Fruit fly (Drosophila melanogaster) whole organism, embryonic: ENCODE results near the gene PH4alphaSG2.

Experiments used
- Atf6 ChIP-seq: fragments of 200-800 bp; sonication (Bioruptor generic); IDR thresholded peaks from 2 replicates; pipeline ENCODE4 v1.3.6; 2022; ENCODE audit warnings: missing biosample characterization, missing genetic modification characterization
- CG1024 ChIP-seq: fragments of 200-800 bp; sonication (Bioruptor generic); IDR thresholded peaks from 2 replicates; pipeline ENCODE4 v1.3.6; 2022; ENCODE audit warnings: missing biosample characterization, missing genetic modification characterization
- CG10565 ChIP-seq: fragments of 200-800 bp; sonication (Bioruptor generic); optimal IDR thresholded peaks from 3 replicates; lab custom pipeline; 2016; ENCODE audit warnings: missing biosample characterization, mild to moderate bottlenecking, missing genetic modification characterization
- CG12104 ChIP-seq: fragments of 200-800 bp; sonication (Bioruptor generic); optimal IDR thresholded peaks from 3 replicates; lab custom pipeline; 2016; ENCODE audit warnings: missing biosample characterization, missing genetic modification characterization
- CG13123 ChIP-seq: fragments of 200-800 bp; sonication (Bioruptor generic); optimal IDR thresholded peaks from 2 replicates; lab custom pipeline; 2016; ENCODE audit warnings: missing biosample characterization, missing genetic modification characterization
- CG14667 ChIP-seq: fragments of 200-800 bp; sonication (Bioruptor generic); IDR thresholded peaks from 2 replicates; pipeline ENCODE4 v1.3.6; 2022; ENCODE audit warnings: missing biosample characterization, missing genetic modification characterization
- CG15011 ChIP-seq: fragments of 200-800 bp; sonication (Bioruptor generic); optimal IDR thresholded peaks from 3 replicates; lab custom pipeline; 2018; ENCODE audit warnings: missing biosample characterization, mild to moderate bottlenecking, missing genetic modification characterization
- CG15073 ChIP-seq: fragments of 200-800 bp; sonication (Bioruptor generic); optimal IDR thresholded peaks from 2 replicates; lab custom pipeline; 2016; ENCODE audit warnings: missing biosample characterization, missing genetic modification characterization
- CG17359 ChIP-seq: fragments of 200-800 bp; sonication (Bioruptor generic); optimal IDR thresholded peaks from 3 replicates; lab custom pipeline; 2018; ENCODE audit warnings: missing biosample characterization, mild to moderate bottlenecking, missing genetic modification characterization, moderate library complexity
- CG17829 ChIP-seq: fragments of 200-800 bp; optimal IDR thresholded peaks from 2 replicates; lab custom pipeline; 2019; ENCODE audit warnings: missing biosample characterization, mild to moderate bottlenecking, missing genetic modification characterization, moderate library complexity
- CG17912 ChIP-seq: fragments of 200-800 bp; sonication (Bioruptor generic); optimal IDR thresholded peaks from 2 replicates; lab custom pipeline; 2018; ENCODE audit warnings: missing biosample characterization, mild to moderate bottlenecking, missing genetic modification characterization
- CG30403 ChIP-seq: fragments of 200-800 bp; sonication (Bioruptor generic); optimal IDR thresholded peaks from 3 replicates; lab custom pipeline; 2016; ENCODE audit warnings: missing biosample characterization, missing genetic modification characterization
- CG3065 ChIP-seq: fragments of 200-800 bp; sonication (Bioruptor generic); optimal IDR thresholded peaks from 2 replicates; lab custom pipeline; 2016; ENCODE audit warnings: missing biosample characterization, missing genetic modification characterization
- CG34376 ChIP-seq: fragments of 200-800 bp; sonication (Bioruptor generic); optimal IDR thresholded peaks from 2 replicates; lab custom pipeline; 2018; ENCODE audit warnings: missing biosample characterization, mild to moderate bottlenecking, missing genetic modification characterization
- CG3726 ChIP-seq: fragments of 200-800 bp; sonication (Bioruptor generic); IDR thresholded peaks from 3 replicates; pipeline ENCODE4, ENCODE4 v1.3.6; 2022; ENCODE audit warnings: missing biosample characterization, missing genetic modification characterization
- CG4730 ChIP-seq: fragments of 200-800 bp; sonication (Bioruptor generic); IDR thresholded peaks from 2 replicates; pipeline ENCODE4 v1.3.6; 2022; ENCODE audit warnings: missing biosample characterization, missing genetic modification characterization
- CG6854 ChIP-seq: fragments of 200-800 bp; sonication (Bioruptor generic); optimal IDR thresholded peaks from 3 replicates; lab custom pipeline; 2017; ENCODE audit warnings: missing biosample characterization, mild to moderate bottlenecking, missing genetic modification characterization
- CG8478 ChIP-seq: fragments of >200 bp; optimal IDR thresholded peaks from 2 replicates; lab custom pipeline; 2018
- CG9727 ChIP-seq: fragments of 200-800 bp; sonication (Bioruptor generic); optimal IDR thresholded peaks from 3 replicates; lab custom pipeline; 2017; ENCODE audit warnings: missing biosample characterization, mild to moderate bottlenecking, missing genetic modification characterization
- Doc2 ChIP-seq: fragments of 200-800 bp; sonication (Bioruptor generic); IDR thresholded peaks from 2 replicates; pipeline ENCODE4 v1.3.6; 2022; ENCODE audit warnings: missing biosample characterization, missing genetic modification characterization
- Doc3 ChIP-seq: fragments of 200-800 bp; sonication (Bioruptor generic); IDR thresholded peaks from 3 replicates; pipeline ENCODE4 v1.3.6; 2022; ENCODE audit warnings: missing biosample characterization, missing genetic modification characterization; ENCODE audit not compliant: partially characterized antibody
- E2f1 ChIP-seq: fragments of 200-800 bp; sonication (Bioruptor generic); IDR thresholded peaks from 2 replicates; pipeline ENCODE4 v1.3.6; 2022; ENCODE audit warnings: missing biosample characterization, missing genetic modification characterization
- ERR ChIP-seq: fragments of 200-800 bp; sonication (Bioruptor generic); optimal IDR thresholded peaks from 2 replicates; lab custom pipeline; 2016; ENCODE audit warnings: missing biosample characterization, missing genetic modification characterization
- Fer2 ChIP-seq: fragments of 200-800 bp; sonication (Bioruptor generic); optimal IDR thresholded peaks from 2 replicates; lab custom pipeline; 2018; ENCODE audit warnings: missing biosample characterization, mild to moderate bottlenecking, missing genetic modification characterization, moderate library complexity
- GATAe ChIP-seq: fragments of 200-800 bp; sonication (Bioruptor generic); conservative IDR thresholded peaks from 2 replicates; pipeline ENCODE4 v1.3.6; 2022; ENCODE audit warnings: missing biosample characterization, missing genetic modification characterization
- HLH4C ChIP-seq: fragments of 200-800 bp; sonication (Bioruptor generic); IDR thresholded peaks from 3 replicates; pipeline ENCODE4 v1.3.6; 2022; ENCODE audit warnings: missing biosample characterization, missing genetic modification characterization; ENCODE audit not compliant: partially characterized antibody
- Hr39 ChIP-seq: fragments of >200 bp; optimal IDR thresholded peaks from 2 replicates; lab custom pipeline; 2017
- Jarid2 ChIP-seq: fragments of 200-800 bp; sonication (Bioruptor generic); optimal IDR thresholded peaks from 3 replicates; lab custom pipeline; 2017; ENCODE audit warnings: mild to moderate bottlenecking, missing biosample characterization, missing genetic modification reagents, missing genetic modification characterization
- Lpt ChIP-seq: fragments of >200 bp; optimal IDR thresholded peaks from 2 replicates; lab custom pipeline; 2018; ENCODE audit warnings: missing biosample characterization, missing genetic modification characterization
- MBD-R2 ChIP-seq: fragments of 200-800 bp; sonication (Bioruptor generic); IDR thresholded peaks from 2 replicates; pipeline ENCODE4 v1.3.6; 2022; ENCODE audit warnings: missing biosample characterization, missing genetic modification characterization
- Pdp1 ChIP-seq, 2 experiments: fragments of 200-800 bp; sonication (Bioruptor generic); optimal IDR thresholded peaks; 3 replicates each; lab custom pipeline; 2016; ENCODE audit warnings: missing biosample characterization in 2 of 2, missing genetic modification characterization in 2 of 2, mild to moderate bottlenecking in 1 of 2, moderate library complexity in 1 of 2
- Sox100B ChIP-seq: fragments of 200-800 bp; sonication (Bioruptor generic); optimal IDR thresholded peaks from 3 replicates; lab custom pipeline; 2018; ENCODE audit warnings: missing biosample characterization, mild to moderate bottlenecking, missing genetic modification characterization
- Spps ChIP-seq: fragments of 200-800 bp; sonication (Bioruptor generic); optimal IDR thresholded peaks from 2 replicates; lab custom pipeline; 2018; ENCODE audit warnings: missing biosample characterization, mild to moderate bottlenecking, missing genetic modification characterization
- ara ChIP-seq: fragments of 200-800 bp; sonication (Bioruptor generic); IDR thresholded peaks from 2 replicates; pipeline ENCODE4 v1.3.6; 2022; ENCODE audit warnings: missing biosample characterization, missing genetic modification characterization
- ash1 ChIP-seq: fragments of 200-800 bp; sonication (Bioruptor generic); optimal IDR thresholded peaks from 2 replicates; lab custom pipeline; 2018; ENCODE audit warnings: missing biosample characterization, mild to moderate bottlenecking, missing genetic modification characterization
- croc ChIP-seq: fragments of 200-800 bp; sonication (Bioruptor generic); conservative IDR thresholded peaks from 3 replicates; pipeline ENCODE4 v1.3.6; 2022; ENCODE audit warnings: missing biosample characterization, missing genetic modification characterization
- cwo ChIP-seq: fragments of 200-800 bp; sonication (Bioruptor generic); optimal IDR thresholded peaks from 3 replicates; lab custom pipeline; 2017; ENCODE audit warnings: missing biosample characterization, missing genetic modification characterization, mild to moderate bottlenecking, moderate library complexity, missing genetic modification reagents
- esg ChIP-seq: fragments of 200-800 bp; sonication (Bioruptor generic); conservative IDR thresholded peaks from 2 replicates; pipeline ENCODE4 v1.3.6; 2022; ENCODE audit warnings: missing biosample characterization, missing genetic modification characterization
- eve ChIP-seq, 2 experiments: fragments of >200 bp; optimal IDR thresholded peaks; 2 replicates each; lab custom pipeline; 2017; ENCODE audit warnings: missing biosample characterization in 2 of 2, missing genetic modification characterization in 2 of 2
- gce ChIP-seq: fragments of 200-800 bp; sonication (Bioruptor generic); IDR thresholded peaks from 3 replicates; pipeline ENCODE4 v1.3.6; 2022; ENCODE audit warnings: missing biosample characterization, missing genetic modification characterization
- grn ChIP-seq: fragments of 200-800 bp; sonication (Bioruptor generic); optimal IDR thresholded peaks from 3 replicates; lab custom pipeline; 2017; ENCODE audit warnings: missing biosample characterization, missing genetic modification characterization
- gsb ChIP-seq: fragments of 200-800 bp; sonication (Bioruptor generic); IDR thresholded peaks from 2 replicates; pipeline ENCODE4 v1.3.6; 2022; ENCODE audit warnings: missing biosample characterization, missing genetic modification characterization
- ind ChIP-seq: fragments of 200-800 bp; sonication (Bioruptor generic); optimal IDR thresholded peaks from 3 replicates; lab custom pipeline; 2016; ENCODE audit warnings: missing biosample characterization, missing genetic modification characterization
- mirr ChIP-seq: fragments of 200-800 bp; sonication (Bioruptor generic); optimal IDR thresholded peaks from 3 replicates; lab custom pipeline; 2018; ENCODE audit warnings: missing biosample characterization, mild to moderate bottlenecking, missing genetic modification characterization
- oc ChIP-seq: fragments of 200-800 bp; sonication (Bioruptor generic); optimal IDR thresholded peaks from 2 replicates; lab custom pipeline; 2018; ENCODE audit warnings: missing biosample characterization, mild to moderate bottlenecking, missing genetic modification characterization, moderate library complexity
- p53 ChIP-seq: fragments of 200-800 bp; sonication (Bioruptor generic); optimal IDR thresholded peaks from 2 replicates; lab custom pipeline; 2016; ENCODE audit warnings: missing biosample characterization, missing genetic modification characterization
- pho ChIP-seq: fragments of 200-800 bp; sonication (Bioruptor generic); optimal IDR thresholded peaks from 2 replicates; lab custom pipeline; 2016; ENCODE audit warnings: missing biosample characterization, missing genetic modification characterization
- ranshi ChIP-seq: fragments of 200-800 bp; sonication (Bioruptor generic); IDR thresholded peaks from 2 replicates; pipeline ENCODE4 v1.3.6; 2022; ENCODE audit warnings: missing biosample characterization, missing genetic modification characterization
- slp2 ChIP-seq: fragments of 200-800 bp; sonication (Bioruptor generic); optimal IDR thresholded peaks from 2 replicates; lab custom pipeline; 2016; ENCODE audit warnings: missing biosample characterization, missing genetic modification characterization
- tup ChIP-seq: fragments of 200-800 bp; sonication (Bioruptor generic); optimal IDR thresholded peaks from 2 replicates; lab custom pipeline; 2016; ENCODE audit warnings: missing biosample characterization, mild to moderate bottlenecking, missing genetic modification characterization, moderate library complexity
- tx ChIP-seq: fragments of 200-800 bp; sonication (Bioruptor generic); optimal IDR thresholded peaks from 2 replicates; lab custom pipeline; 2016; ENCODE audit warnings: missing biosample characterization, missing genetic modification characterization
- z ChIP-seq: fragments of 200-800 bp; sonication (Bioruptor generic); IDR thresholded peaks from 3 replicates; pipeline ENCODE4 v1.3.6; 2022; ENCODE audit warnings: missing biosample characterization, missing genetic modification characterization

PH4alphaSG2 gene

DNA sequence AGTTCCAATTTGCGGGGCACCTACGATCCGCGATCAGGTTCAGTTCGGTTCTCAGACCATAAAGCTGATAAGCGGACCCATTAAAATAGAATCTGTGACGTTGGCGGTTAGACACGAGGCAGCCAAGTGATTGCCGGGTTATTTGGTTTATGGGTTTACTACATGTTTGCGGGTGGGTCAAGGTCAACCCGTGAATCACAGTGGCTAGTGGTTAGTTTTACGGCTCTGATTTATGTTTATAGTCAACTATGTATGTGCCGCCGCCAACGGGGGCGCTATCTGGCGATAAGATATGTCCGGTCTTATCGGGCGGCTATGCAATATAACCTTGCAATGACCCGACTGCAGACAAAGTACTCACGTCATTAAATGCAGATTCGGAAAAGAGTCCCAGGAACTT is 40.4 kb upstream of the PH4alphaSG2 start (continued):
- peak; percentile 48 for TF ChIP-seq ERR (GFP tag; lab: Kevin White, UChicago)
- no peak for TF ChIP-seq Spps (tag; lab: Kevin White, UChicago)
- no peak for TF ChIP-seq CG15011 (GFP tag; lab: Kevin White, UChicago)
- no peak for TF ChIP-seq E2f1 (GFP tag; lab: Robert Waterston, UW)
- TF ChIP-seq ash1 (GFP tag; lab: Kevin White, UChicago): no peak
- no peak for TF ChIP-seq CG4730 (GFP tag; lab: Robert Waterston, UW)
- TF ChIP-seq ara (GFP tag; lab: Robert Waterston, UW): no peak
- TF ChIP-seq HLH4C: peak; percentile 8; the same call in 2 of the 3 replicates
- TF ChIP-seq z: no peak
- peak; percentile 29 for TF ChIP-seq grn (GFP tag; lab: Kevin White, UChicago)
- peak; percentile 26 for TF ChIP-seq CG34376 (GFP tag; lab: Kevin White, UChicago)
- no peak for TF ChIP-seq CG17359
- no peak for TF ChIP-seq Jarid2
- no peak for TF ChIP-seq CG30403 (GFP tag; lab: Kevin White, UChicago)
- TF ChIP-seq GATAe (GFP tag; lab: Robert Waterston, UW): peak; percentile 54; the same call in 1 of the 2 replicates
- TF ChIP-seq cwo (GFP tag; lab: Kevin White, UChicago): peak; percentile 8
- no peak for TF ChIP-seq Doc2 (GFP tag; lab: Robert Waterston, UW)

DNA sequence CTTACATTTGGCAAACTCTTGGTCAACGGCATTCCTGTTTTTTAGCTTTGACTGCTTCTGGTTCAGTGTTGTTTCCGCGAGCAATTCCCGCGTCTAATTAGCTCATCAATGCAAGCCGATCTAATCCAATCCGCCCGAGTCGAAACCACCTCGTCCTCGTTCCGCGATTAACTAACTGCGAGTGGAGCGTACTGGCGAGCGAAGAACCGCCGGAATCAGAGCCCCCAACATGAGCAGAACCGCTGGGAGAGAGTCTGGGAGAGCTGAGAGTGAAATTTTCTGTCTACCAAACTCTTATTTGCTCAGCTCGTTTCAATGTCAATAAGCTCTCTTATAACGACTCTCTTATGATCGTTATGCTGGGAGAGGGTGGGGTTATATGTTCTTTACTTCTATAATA is 39.6 kb upstream of the PH4alphaSG2 start:
- peak; percentile 92 for TF ChIP-seq gce
- TF ChIP-seq Hr39 (lab: Kevin White, UChicago): no peak
- peak; percentile 83 for TF ChIP-seq CG6854
- TF ChIP-seq croc (GFP tag; lab: Robert Waterston, UW): no peak; the same call in 2 of the 3 replicates
- no peak for TF ChIP-seq Doc3 (GFP tag; lab: Robert Waterston, UW)
- no peak for TF ChIP-seq slp2 (GFP tag; lab: Kevin White, UChicago)
- peak; percentile 67; the same call in 1 of the 2 replicates for TF ChIP-seq MBD-R2
- no peak for TF ChIP-seq eve (GFP tag; optimal IDR thresholded peaks at IDR 0.05; lab: Kevin White, UChicago)
- peak; percentile 61 for TF ChIP-seq CG12104 (GFP tag; lab: Kevin White, UChicago)
- peak; percentile 60 for TF ChIP-seq p53 (GFP tag; lab: Kevin White, UChicago)
- no peak for TF ChIP-seq esg (GFP tag; lab: Robert Waterston, UW)
- TF ChIP-seq ranshi (GFP tag; lab: Robert Waterston, UW): peak; percentile 79; the same call in 1 of the 2 replicates
- TF ChIP-seq CG1024 (GFP tag; lab: Robert Waterston, UW): peak; percentile 90; the same call in 1 of the 2 replicates
- peak; percentile 30 for TF ChIP-seq CG17912
- TF ChIP-seq Lpt (GFP tag; lab: Kevin White, UChicago): no peak
- no peak for TF ChIP-seq CG15073
- no peak for TF ChIP-seq CG8478
- TF ChIP-seq ara (GFP tag; lab: Robert Waterston, UW): peak; percentile 74
- TF ChIP-seq Pdp1 (GFP tag; optimal IDR thresholded peaks at IDR 0.05; lab: Kevin White, UChicago): peak; percentile 67 to 81
- peak; percentile 88 for TF ChIP-seq CG9727
- TF ChIP-seq ind (GFP tag; lab: Kevin White, UChicago): no peak
- peak; percentile 89 for TF ChIP-seq CG3726 (GFP tag; lab: Robert Waterston, UW)
- no peak for TF ChIP-seq CG14667
- TF ChIP-seq CG3065 (GFP tag; lab: Kevin White, UChicago): peak; percentile 59
- peak; percentile 70 for TF ChIP-seq gsb (GFP tag; lab: Robert Waterston, UW)
- TF ChIP-seq Sox100B (GFP tag; lab: Kevin White, UChicago): peak; percentile 67
- TF ChIP-seq mirr (GFP tag; lab: Kevin White, UChicago): peak; percentile 73
- peak; percentile 48 for TF ChIP-seq CG10565
- TF ChIP-seq Fer2 (tag; lab: Kevin White, UChicago): peak; percentile 17
- TF ChIP-seq CG13123: no peak
- TF ChIP-seq tup: no peak
- TF ChIP-seq pho (GFP tag; lab: Kevin White, UChicago): peak; percentile 83
- no peak for TF ChIP-seq oc (tag; lab: Kevin White, UChicago)
- TF ChIP-seq tx (GFP tag; lab: Kevin White, UChicago): peak; percentile 59
- TF ChIP-seq Atf6 (GFP tag; lab: Robert Waterston, UW): peak; percentile 30; the same call in 1 of the 2 replicates
- TF ChIP-seq CG17829 (tag; lab: Kevin White, UChicago): no peak
